Worm (Caenorhabditis elegans) whole organism, mixed stage, embryonic: ENCODE results near the gene F53F4.15.

Experiments used
- M03D4.4 ChIP-seq: sonication (generic microtip); optimal IDR thresholded peaks from 2 replicates; lab custom pipeline; 2017; ENCODE audit warnings: mild to moderate bottlenecking, missing genetic modification characterization, missing compliant biosample characterization
- nhr-237 ChIP-seq: fragments of 150-350 bp; optimal IDR thresholded peaks from 2 replicates; lab custom pipeline; 2014; ENCODE audit warnings: missing biosample characterization, missing genetic modification characterization
- nhr-76 ChIP-seq: sonication (generic microtip); optimal IDR thresholded peaks from 2 replicates; lab custom pipeline; 2017; ENCODE audit warnings: missing biosample characterization, missing genetic modification characterization
- pha-4 ChIP-seq: fragments of 150-350 bp; optimal IDR thresholded peaks from 2 replicates; lab custom pipeline; 2018; ENCODE audit warnings: missing biosample characterization, missing genetic modification reagents, missing genetic modification characterization
- unc-39 ChIP-seq: fragments of 150-350 bp; optimal IDR thresholded peaks from 2 replicates; lab custom pipeline; 2014; ENCODE audit warnings: missing biosample characterization, missing genetic modification characterization
- unc-62 ChIP-seq: fragments of 150-350 bp; optimal IDR thresholded peaks from 2 replicates; lab custom pipeline; 2014; ENCODE audit warnings: missing biosample characterization, missing genetic modification reagents, missing genetic modification characterization

ce11 chrV:13659219-13659618 lies 38.4 kb downstream of the F53F4.15 start:
- TF ChIP-seq unc-39 (tag; lab: Kevin White, UChicago) = no peak
- no peak for TF ChIP-seq M03D4.4 (tag; lab: Kevin White, UChicago)
- TF ChIP-seq nhr-76 (tag; lab: Kevin White, UChicago) = no peak
- TF ChIP-seq pha-4 (tag; lab: Kevin White, UChicago) = no peak
- TF ChIP-seq unc-62 (GFP tag; lab: Kevin White, UChicago) = no peak
- no peak for TF ChIP-seq nhr-237
